Worm (Caenorhabditis elegans): Measurements from ENCODE around the gene irld-47.

The irld-47 gene

ce11 chrII:7777320-7777978, 44.9 kb downstream of the irld-47 start, which contains the start of gene mthf-1 (continued):
- TF ChIP-seq nhr-102 (tag; optimal IDR thresholded peaks at IDR 0.05) = peak; percentile 44
- TF ChIP-seq lim-7 (GFP tag; IDR thresholded peaks at IDR 0.05) = no peak
- TF ChIP-seq fkh-10 (GFP tag; optimal IDR thresholded peaks at IDR 0.05) = no peak
- no peak for TF ChIP-seq mdt-29 (GFP tag; IDR thresholded peaks at IDR 0.05)
- TF ChIP-seq nhr-77 (tag; optimal IDR thresholded peaks at IDR 0.05) = peak; percentile 44
- TF ChIP-seq nhr-41 (GFP tag; IDR thresholded peaks at IDR 0.05) = peak; percentile 90
- TF ChIP-seq dve-1 (tag; optimal IDR thresholded peaks at IDR 0.05; ENCODE audit: insufficient read depth) = peak; percentile 84
- TF ChIP-seq hlh-30 (tag; optimal IDR thresholded peaks at IDR 0.05; ENCODE audit: insufficient read depth) = peak; percentile 66
- TF ChIP-seq set-16 (GFP tag; IDR thresholded peaks at IDR 0.05) = no peak
- TF ChIP-seq pha-4 (GFP tag; IDR thresholded peaks at IDR 0.05) = peak; percentile 46; the same call in 1 of the 2 replicates
- TF ChIP-seq pha-4 (tag; optimal IDR thresholded peaks at IDR 0.05) = no peak
- TF ChIP-seq nhr-111 (GFP tag; optimal IDR thresholded peaks at IDR 0.05) = no peak
- no peak for TF ChIP-seq unc-39 (tag; optimal IDR thresholded peaks at IDR 0.05)
- TF ChIP-seq jun-1 (tag; optimal IDR thresholded peaks at IDR 0.05) = no peak
- TF ChIP-seq F26F4.8 (GFP tag; conservative IDR thresholded peaks at IDR 0.05) = no peak
- TF ChIP-seq nhr-10 (tag; optimal IDR thresholded peaks at IDR 0.05) = no peak
- TF ChIP-seq lin-13 (GFP tag; optimal IDR thresholded peaks at IDR 0.05) = no peak
- TF ChIP-seq aly-2 (tag; optimal IDR thresholded peaks at IDR 0.05) = no peak
- TF ChIP-seq nhr-42 (GFP tag; IDR thresholded peaks at IDR 0.05) = no peak
- no peak for TF ChIP-seq spr-3 (GFP tag; optimal IDR thresholded peaks at IDR 0.05)
- no peak for TF ChIP-seq dmd-9 (GFP tag; IDR thresholded peaks at IDR 0.05)

DNA sequence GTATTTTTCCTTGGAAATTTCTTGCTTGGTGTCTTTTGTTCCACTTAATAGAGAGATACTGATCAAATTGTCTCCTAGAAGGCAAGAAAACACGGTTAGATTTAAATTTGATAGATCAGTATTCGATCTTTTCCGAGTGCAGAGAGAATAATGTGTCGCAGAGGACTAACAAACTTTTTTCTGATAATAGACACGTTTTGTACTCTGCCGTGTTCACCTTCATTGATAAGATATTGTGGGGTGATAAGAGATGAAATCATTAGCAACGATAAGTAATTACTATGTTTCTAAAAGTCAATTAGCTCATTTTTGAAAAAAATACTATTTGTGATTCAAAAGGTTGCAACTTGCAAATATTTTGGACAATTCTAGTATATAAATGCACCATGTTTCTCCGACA, 45.6 kb downstream of the irld-47 start:
- TF ChIP-seq Y5F2A.4 (GFP tag; optimal IDR thresholded peaks at IDR 0.05) = no peak
- TF ChIP-seq unc-62 (GFP tag; optimal IDR thresholded peaks at IDR 0.05 in 1 of 2) = peak in 1 of 2 experiments; percentile 56
- TF ChIP-seq unc-62 (tag; optimal IDR thresholded peaks at IDR 0.05) = no peak
- TF ChIP-seq nhr-28 (tag; optimal IDR thresholded peaks at IDR 0.05) = peak; percentile 68
- TF ChIP-seq ztf-7 (tag; optimal IDR thresholded peaks at IDR 0.05) = no peak
- TF ChIP-seq hif-1 (tag; optimal IDR thresholded peaks at IDR 0.05) = peak in 1 of 2 experiments; percentile 42
- TF ChIP-seq dmd-6 (GFP tag; IDR thresholded peaks at IDR 0.05) = peak; percentile 64
- peak; percentile 38 for TF ChIP-seq dve-1 (tag; optimal IDR thresholded peaks at IDR 0.05; ENCODE audit: insufficient read depth)
- TF ChIP-seq Y75B8A.6 (GFP tag; IDR thresholded peaks at IDR 0.05) = no peak
- TF ChIP-seq mxl-3 (GFP tag; optimal IDR thresholded peaks at IDR 0.05) = peak; percentile 74
- peak; percentile 57 for TF ChIP-seq aha-1 (tag)
- no peak for TF ChIP-seq zfp-3 (GFP tag; conservative IDR thresholded peaks at IDR 0.05)
- no peak for TF ChIP-seq duxl-1 (tag; optimal IDR thresholded peaks at IDR 0.05; ENCODE audit: poor library complexity)
- no peak for TF ChIP-seq daf-16 (GFP tag; optimal IDR thresholded peaks at IDR 0.05)
- TF ChIP-seq daf-16 (tag; optimal IDR thresholded peaks at IDR 0.05) = peak; percentile 56
- no peak for TF ChIP-seq rbr-2 (tag; optimal IDR thresholded peaks at IDR 0.05)
- TF ChIP-seq arid-1 (GFP tag; conservative IDR thresholded peaks at IDR 0.05) = no peak
- peak; percentile 71 for TF ChIP-seq pqm-1 (tag; optimal IDR thresholded peaks at IDR 0.05)
- TF ChIP-seq fos-1 (tag; optimal IDR thresholded peaks at IDR 0.05) = no peak
- peak; percentile 35 for TF ChIP-seq hlh-11 (tag; optimal IDR thresholded peaks at IDR 0.05)
- TF ChIP-seq D1046.2 (GFP tag; IDR thresholded peaks at IDR 0.05) = no peak
- peak in 1 of 2 experiments; percentile 49 for TF ChIP-seq mdl-1 (tag; optimal IDR thresholded peaks at IDR 0.05)
- TF ChIP-seq pha-4 (GFP tag; IDR thresholded peaks at IDR 0.05) = 0 out of 2 replicates have a peak, but pooled peaks have one; percentile 26
- no peak for TF ChIP-seq pha-4 (tag; optimal IDR thresholded peaks at IDR 0.05)
